Fruit fly (Drosophila melanogaster): ENCODE measurements around the gene Marf.

Gene Marf

DNA sequence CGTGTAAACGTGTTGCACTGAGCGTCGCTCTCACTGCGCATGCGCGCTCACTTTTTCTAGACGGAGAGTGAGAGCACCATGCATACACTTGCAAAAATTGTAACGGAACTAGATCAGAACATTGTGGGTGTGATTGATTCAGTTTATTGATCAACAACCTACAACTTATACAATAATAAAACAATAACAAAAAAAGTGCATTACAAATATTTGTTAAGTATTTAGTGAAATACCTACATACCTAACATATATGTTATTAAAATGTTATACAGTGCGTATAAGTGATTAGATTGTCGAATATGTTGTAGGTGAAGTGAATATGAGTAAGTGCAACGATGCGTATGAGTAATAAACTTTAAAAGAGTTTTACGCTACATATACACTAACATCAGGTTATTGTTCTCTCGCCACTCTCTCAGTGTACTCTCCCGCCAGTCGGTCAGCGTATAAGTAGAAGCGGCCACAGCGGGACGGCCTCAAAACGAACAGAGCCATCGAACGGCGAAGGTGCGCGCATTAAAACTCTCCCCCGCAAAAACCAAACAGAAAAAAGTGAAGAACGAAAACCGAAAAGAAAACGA is 35.3 kb upstream of the Marf start, which contains the start of gene CG42240 (continued):
- TF ChIP-seq CG6272 (GFP tag; IDR thresholded peaks at IDR 0.05) (peak; percentile 48; the same call in 1 of the 2 replicates), CG2129 (GFP tag; IDR thresholded peaks at IDR 0.05; ENCODE audit: partially characterized antibody) (no peak), dmrt99B (tag; optimal IDR thresholded peaks at IDR 0.05) (peak; percentile 96), ase (GFP tag; IDR thresholded peaks at IDR 0.05) (peak; percentile 58; the same call in 1 of the 3 replicates), CG9876 (GFP tag; optimal IDR thresholded peaks at IDR 0.05) (peak; percentile 13), D19B (GFP tag; optimal IDR thresholded peaks at IDR 0.05) (peak; percentile 77), CG11093 (GFP tag; IDR thresholded peaks at IDR 0.05) (peak; percentile 74), CG12071 (GFP tag; optimal IDR thresholded peaks at IDR 0.05) (peak; percentile 78), Side (GFP tag; optimal IDR thresholded peaks at IDR 0.05) (peak; percentile 63), esg (GFP tag; conservative IDR thresholded peaks at IDR 0.05) (peak; percentile 86), CG4730 (GFP tag; IDR thresholded peaks at IDR 0.05) (peak; percentile 67), tgo (GFP tag; IDR thresholded peaks at IDR 0.05) (peak; percentile 81), CG1792 (GFP tag; optimal IDR thresholded peaks at IDR 0.05) (peak; percentile 61), MBD-R2 (GFP tag; IDR thresholded peaks at IDR 0.05) (peak; percentile 23; the same call in 1 of the 2 replicates), CG10654 (GFP tag; optimal IDR thresholded peaks at IDR 0.05) (peak; percentile 89), CG14014 (GFP tag; IDR thresholded peaks at IDR 0.05) (peak; percentile 72), repo (GFP tag; optimal IDR thresholded peaks at IDR 0.05) (peak; percentile 55), lola (GFP tag; optimal IDR thresholded peaks at IDR 0.05) (peak in 1 of 3 experiments; percentile 91), gsb-n (tag; optimal IDR thresholded peaks at IDR 0.05) (peak; percentile 85), GATAe (GFP tag; conservative IDR thresholded peaks at IDR 0.05) (peak; percentile 40; the same call in 1 of the 2 replicates), CG6175 (GFP tag; IDR thresholded peaks at IDR 0.05) (no peak), sd (tag; optimal IDR thresholded peaks at IDR 0.05) (no peak), Dbx (GFP tag; IDR thresholded peaks at IDR 0.05) (0 out of 3 replicates have a peak, but pooled peaks have one; percentile 33), CG2116 (GFP tag; optimal IDR thresholded peaks at IDR 0.05) (peak; percentile 73), CG6683 (GFP tag; optimal IDR thresholded peaks at IDR 0.05) (peak; percentile 81), jumu (GFP tag; optimal IDR thresholded peaks at IDR 0.05) (peak; percentile 63), Ets65A (GFP tag) (peak; percentile 92), CG34422 (GFP tag; IDR thresholded peaks at IDR 0.05) (peak; percentile 66; the same call in 2 of the 3 replicates), CG16813 (GFP tag; IDR thresholded peaks at IDR 0.05; ENCODE audit: partially characterized antibody) (no peak), Mes4 (GFP tag; optimal IDR thresholded peaks at IDR 0.05) (peak; percentile 82), Ravus (GFP tag; IDR thresholded peaks at IDR 0.05) (peak; percentile 23; the same call in 1 of the 2 replicates), ash1 (GFP tag; optimal IDR thresholded peaks at IDR 0.05) (no peak), p53 (GFP tag; optimal IDR thresholded peaks at IDR 0.05) (no peak), danr (GFP tag; IDR thresholded peaks at IDR 0.05) (peak; percentile 71), Atf6 (GFP tag; IDR thresholded peaks at IDR 0.05) (peak; percentile 85), CG1832 (GFP tag; optimal IDR thresholded peaks at IDR 0.05) (no peak), Neu2 (GFP tag; optimal IDR thresholded peaks at IDR 0.05; ENCODE audit: borderline replicate concordance) (no peak), CG14050 (GFP tag; IDR thresholded peaks at IDR 0.05) (peak; percentile 58), Dfd (GFP tag; optimal IDR thresholded peaks at IDR 0.05) (no peak), prd (optimal IDR thresholded peaks at IDR 0.05) (no peak), prd (GFP tag; IDR thresholded peaks at IDR 0.05) (peak; percentile 79), D19A (tag; optimal IDR thresholded peaks at IDR 0.05) (peak; percentile 90), CG10959 (GFP tag; IDR thresholded peaks at IDR 0.05) (no peak), psq (GFP tag; optimal IDR thresholded peaks at IDR 0.05) (peak; percentile 66), hkb (optimal IDR thresholded peaks at IDR 0.05) (no peak), hkb (GFP tag; IDR thresholded peaks at IDR 0.05) (peak; percentile 91), CG18262 (tag; optimal IDR thresholded peaks at IDR 0.05) (peak; percentile 97), run (tag; optimal IDR thresholded peaks at IDR 0.05) (peak; percentile 84), CG6689 (GFP tag; IDR thresholded peaks at IDR 0.05) (peak; percentile 91), hb (GFP tag; IDR thresholded peaks at IDR 0.05; ENCODE audit: partially characterized antibody) (no peak), bowl (GFP tag; IDR thresholded peaks at IDR 0.05) (peak; percentile 46; the same call in 1 of the 2 replicates)

Measured in whole organism, embryonic.